Worm (Caenorhabditis elegans) whole organism, L4 larva: ENCODE data around the gene C06B3.1.

Experiments
- D1046.2 ChIP-seq: fragments of 200-800 bp; sonication (Bioruptor generic); IDR thresholded peaks from 2 replicates; pipeline ENCODE4 v1.3.6; 2022; ENCODE audit warnings: missing genetic modification characterization, missing compliant biosample characterization
- F26F4.8 ChIP-seq: fragments of 200-800 bp; sonication (Bioruptor generic); conservative IDR thresholded peaks from 2 replicates; pipeline ENCODE4 v1.3.6; 2022; ENCODE audit warnings: missing genetic modification characterization, missing compliant biosample characterization
- R02D3.7 ChIP-seq: fragments of 150-350 bp; sonication (generic microtip); optimal IDR thresholded peaks from 3 replicates; lab custom pipeline; 2014; ENCODE audit warnings: missing biosample characterization, missing genetic modification characterization
- Y75B8A.6 ChIP-seq: fragments of 200-800 bp; sonication (Bioruptor generic); IDR thresholded peaks from 2 replicates; pipeline ENCODE4 v1.3.6; 2022; ENCODE audit warnings: missing genetic modification reagents, missing genetic modification characterization, missing compliant biosample characterization
- ZK337.2 ChIP-seq: fragments of 200-800 bp; sonication (Bioruptor generic); IDR thresholded peaks from 2 replicates; pipeline ENCODE4 v1.3.6; 2022; ENCODE audit warnings: missing genetic modification reagents, missing genetic modification characterization, missing compliant biosample characterization
- aha-1 ChIP-seq: fragments of 150-350 bp; peaks from one replicate; lab custom pipeline; 2014; ENCODE audit warnings: missing biosample characterization, missing genetic modification characterization
- ceh-82 ChIP-seq: sonication (generic microtip); optimal IDR thresholded peaks from 2 replicates; lab custom pipeline; 2017; ENCODE audit warnings: missing biosample characterization, missing genetic modification characterization
- ces-1 ChIP-seq: fragments of 150-350 bp; sonication (generic microtip); optimal IDR thresholded peaks from 4 replicates; lab custom pipeline; 2014; ENCODE audit warnings: missing biosample characterization, missing genetic modification reagents, missing genetic modification characterization
- ctbp-1 ChIP-seq: fragments of 200-800 bp; sonication (Bioruptor generic); IDR thresholded peaks from 2 replicates; pipeline ENCODE4 v1.3.6; 2022; ENCODE audit warnings: missing genetic modification reagents, missing genetic modification characterization, missing compliant biosample characterization
- daf-16 ChIP-seq, 3 experiments: sonication (generic microtip); optimal IDR thresholded peaks; 2 replicates each; lab custom pipeline; 2016 to 2017; ENCODE audit warnings: missing genetic modification characterization in 3 of 3, missing genetic modification reagents in 3 of 3, mild to moderate bottlenecking in 2 of 3, missing compliant biosample characterization in 2 of 3, missing biosample characterization in 1 of 3, moderate library complexity in 1 of 3
- dmd-6 ChIP-seq: fragments of 200-800 bp; sonication (Bioruptor generic); IDR thresholded peaks from 2 replicates; pipeline ENCODE4 v1.3.6; 2022; ENCODE audit warnings: missing genetic modification reagents, missing genetic modification characterization, missing compliant biosample characterization
- dpl-1 ChIP-seq: fragments of 150-350 bp; optimal IDR thresholded peaks from 2 replicates; lab custom pipeline; 2014; ENCODE audit warnings: missing biosample characterization, missing genetic modification reagents, missing genetic modification characterization
- dve-1 ChIP-seq: sonication (generic microtip); optimal IDR thresholded peaks from 2 replicates; lab custom pipeline; 2017; ENCODE audit warnings: antibody characterized with exemption, mild to moderate bottlenecking, missing genetic modification characterization, missing compliant biosample characterization; ENCODE audit not compliant: insufficient read depth
- fos-1 ChIP-seq: fragments of 150-350 bp; optimal IDR thresholded peaks from 2 replicates; lab custom pipeline; 2014; ENCODE audit warnings: missing biosample characterization, missing genetic modification characterization
- gei-8 ChIP-seq: fragments of 200-800 bp; sonication (Bioruptor generic); optimal IDR thresholded peaks from 2 replicates; lab custom pipeline; 2018; ENCODE audit warnings: mild to moderate bottlenecking, missing genetic modification characterization, missing compliant biosample characterization
- hif-1 ChIP-seq, 2 experiments: sonication (generic microtip); optimal IDR thresholded peaks; 2 replicates each; lab custom pipeline; 2016 to 2017; ENCODE audit warnings: missing compliant biosample characterization in 2 of 2, missing genetic modification characterization in 2 of 2, missing genetic modification reagents in 2 of 2, missing genotype in 2 of 2, mild to moderate bottlenecking in 1 of 2
- hlh-11 ChIP-seq: fragments of 200-800 bp; sonication (Bioruptor generic); optimal IDR thresholded peaks from 2 replicates; lab custom pipeline; 2018; ENCODE audit warnings: mild to moderate bottlenecking, missing genetic modification characterization, missing compliant biosample characterization
- lin-29 ChIP-seq: fragments of 200-800 bp; sonication (Bioruptor generic); IDR thresholded peaks from 2 replicates; pipeline ENCODE4 v1.3.6; 2022; ENCODE audit warnings: missing genetic modification reagents, missing genetic modification characterization, missing compliant biosample characterization
- lin-38 ChIP-seq: fragments of 200-800 bp; sonication (Bioruptor generic); IDR thresholded peaks from 2 replicates; pipeline ENCODE4 v1.3.6; 2022; ENCODE audit warnings: missing genetic modification reagents, missing genetic modification characterization, missing compliant biosample characterization
- lir-3 ChIP-seq: sonication (generic microtip); optimal IDR thresholded peaks from 2 replicates; lab custom pipeline; 2016; ENCODE audit warnings: mild to moderate bottlenecking, missing genetic modification characterization, missing compliant biosample characterization
- mdl-1 ChIP-seq, 2 experiments: fragments of 150-350 bp in 1 of 2; sonication (generic microtip) in 1 of 2; optimal IDR thresholded peaks; 2 replicates each; lab custom pipeline; 2014 to 2017; ENCODE audit warnings: missing biosample characterization in 2 of 2, missing genetic modification characterization in 2 of 2
- mep-1 ChIP-seq: fragments of 150-350 bp; sonication (generic microtip); optimal IDR thresholded peaks from 3 replicates; lab custom pipeline; 2014; ENCODE audit warnings: missing biosample characterization, missing genetic modification characterization
- mxl-3 ChIP-seq: fragments of 200-800 bp; sonication (Bioruptor generic); optimal IDR thresholded peaks from 2 replicates; lab custom pipeline; 2018; ENCODE audit warnings: mild to moderate bottlenecking, missing genetic modification characterization, missing compliant biosample characterization
- nhr-10 ChIP-seq: fragments of 150-350 bp; optimal IDR thresholded peaks from 2 replicates; lab custom pipeline; 2014; ENCODE audit warnings: missing biosample characterization, missing genetic modification characterization
- nhr-102 ChIP-seq: sonication (generic microtip); optimal IDR thresholded peaks from 2 replicates; lab custom pipeline; 2016; ENCODE audit warnings: mild to moderate bottlenecking, missing genetic modification characterization, moderate library complexity, missing compliant biosample characterization
- nhr-11 ChIP-seq: fragments of 150-350 bp; optimal IDR thresholded peaks from 2 replicates; lab custom pipeline; 2014; ENCODE audit warnings: missing biosample characterization, missing genetic modification characterization
- nhr-111 ChIP-seq: fragments of 200-800 bp; sonication (Bioruptor generic); optimal IDR thresholded peaks from 2 replicates; lab custom pipeline; 2018; ENCODE audit warnings: mild to moderate bottlenecking, missing genetic modification characterization, missing compliant biosample characterization
- nhr-237 ChIP-seq: sonication (generic microtip); optimal IDR thresholded peaks from 2 replicates; lab custom pipeline; 2017; ENCODE audit warnings: missing biosample characterization, missing genetic modification characterization
- nhr-28 ChIP-seq: fragments of 150-350 bp; optimal IDR thresholded peaks from 2 replicates; lab custom pipeline; 2014; ENCODE audit warnings: missing biosample characterization, missing genetic modification characterization
- nhr-6 ChIP-seq: fragments of 150-350 bp; optimal IDR thresholded peaks from 2 replicates; lab custom pipeline; 2014; ENCODE audit warnings: missing biosample characterization, missing genetic modification characterization
- nhr-76 ChIP-seq: fragments of 150-350 bp; optimal IDR thresholded peaks from 2 replicates; lab custom pipeline; 2014; ENCODE audit warnings: missing biosample characterization, missing genetic modification characterization
- nhr-77 ChIP-seq: fragments of 150-350 bp; optimal IDR thresholded peaks from 2 replicates; lab custom pipeline; 2014; ENCODE audit warnings: missing biosample characterization, missing genetic modification characterization
- php-3 ChIP-seq: fragments of 200-800 bp; sonication (Bioruptor generic); IDR thresholded peaks from 2 replicates; pipeline ENCODE4 v1.3.6; 2022; ENCODE audit warnings: missing genetic modification reagents, missing genetic modification characterization, missing compliant biosample characterization
- rbr-2 ChIP-seq: sonication (generic microtip); optimal IDR thresholded peaks from 2 replicates; lab custom pipeline; 2016; ENCODE audit warnings: missing genotype, missing genetic modification characterization, missing compliant biosample characterization
- sdz-12 ChIP-seq: fragments of 200-800 bp; sonication (Bioruptor generic); optimal IDR thresholded peaks from 2 replicates; lab custom pipeline; 2018; ENCODE audit warnings: mild to moderate bottlenecking, missing genetic modification characterization, missing compliant biosample characterization
- skn-1 ChIP-seq: fragments of 150-350 bp; optimal IDR thresholded peaks from 2 replicates; lab custom pipeline; 2014; ENCODE audit warnings: missing biosample characterization, missing genetic modification characterization
- unc-130 ChIP-seq: sonication (generic microtip); optimal IDR thresholded peaks from 2 replicates; lab custom pipeline; 2016; ENCODE audit warnings: missing genetic modification reagents, missing genetic modification characterization, missing compliant biosample characterization
- unc-62 ChIP-seq, 3 experiments: fragments of 150-350 bp in 1 of 3; sonication (generic microtip); optimal IDR thresholded peaks in 2 of 3; peaks in 1 of 3; 1 replicate in 1 of 3; 2 replicates in 2 of 3; lab custom pipeline; 2014 to 2017; ENCODE audit warnings: missing biosample characterization in 3 of 3, missing genetic modification characterization in 3 of 3, missing genetic modification reagents in 3 of 3, missing genotype in 1 of 3
- zfp-2 ChIP-seq: sonication (generic microtip); optimal IDR thresholded peaks from 2 replicates; lab custom pipeline; 2016; ENCODE audit warnings: mild to moderate bottlenecking, missing genetic modification characterization, missing compliant biosample characterization
- zfp-3 ChIP-seq: fragments of 200-800 bp; sonication (Bioruptor generic); conservative IDR thresholded peaks from 2 replicates; pipeline ENCODE4 v1.3.6; 2022; ENCODE audit warnings: missing genetic modification reagents, missing genetic modification characterization, missing compliant biosample characterization
- ztf-7 ChIP-seq: fragments of 150-350 bp; optimal IDR thresholded peaks from 2 replicates; lab custom pipeline; 2014; ENCODE audit warnings: missing biosample characterization, missing genetic modification characterization

The C06B3.1 gene

ce11 chrV:13887358-13887757 lies 15.2 kb upstream of the C06B3.1 start, which contains the start of gene srsx-19:
srsx-19 (plus strand) TSS chrV:13887658.
- TF ChIP-seq hif-1 (tag; optimal IDR thresholded peaks at IDR 0.05; lab: Kevin White, UChicago) (no peak), ZK337.2 (GFP tag; lab: Robert Waterston, UW) (no peak), ztf-7 (tag; lab: Kevin White, UChicago) (no peak), lir-3 (tag; lab: Kevin White, UChicago) (no peak), F26F4.8 (GFP tag; lab: Robert Waterston, UW) (no peak), mep-1 (tag; lab: Kevin White, UChicago) (no peak), aha-1 (tag; lab: Kevin White, UChicago) (peak; percentile 16), ces-1 (no peak)
- TF ChIP-seq, all 104 proteins: peak for 1

DNA sequence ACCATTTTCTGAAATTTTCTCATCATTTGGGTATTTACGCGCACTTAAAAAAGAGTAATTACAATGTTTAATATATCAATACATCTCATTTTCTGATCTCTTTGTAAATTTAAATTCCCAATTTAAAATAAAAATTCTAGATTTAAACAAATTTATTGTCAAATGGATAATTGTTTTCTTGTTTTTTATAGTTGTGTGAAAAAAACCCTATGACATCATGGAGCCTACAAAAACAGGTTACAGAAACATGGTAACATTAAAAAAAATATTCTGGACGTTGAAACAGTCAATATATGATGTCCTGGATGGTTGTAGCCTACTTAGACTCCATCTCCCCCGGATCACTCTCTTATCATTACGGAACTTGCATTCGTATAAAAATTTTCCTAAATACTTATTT lies 13.1 kb upstream of the C06B3.1 start, which contains the start of gene spp-12:
Gene spp-12 (plus strand): TSS at position 301 of the 400 bp plus-strand sequence.
- TF ChIP-seq dmd-6 (no peak), dpl-1 (no peak), skn-1 (tag; lab: Kevin White, UChicago) (no peak), rbr-2 (tag; lab: Kevin White, UChicago) (no peak), nhr-111 (GFP tag; lab: Kevin White, UChicago) (no peak), unc-130 (GFP tag; lab: Kevin White, UChicago) (no peak), mxl-3 (GFP tag; lab: Kevin White, UChicago) (no peak), sdz-12 (no peak), D1046.2 (GFP tag; lab: Robert Waterston, UW) (no peak), zfp-3 (no peak)

DNA sequence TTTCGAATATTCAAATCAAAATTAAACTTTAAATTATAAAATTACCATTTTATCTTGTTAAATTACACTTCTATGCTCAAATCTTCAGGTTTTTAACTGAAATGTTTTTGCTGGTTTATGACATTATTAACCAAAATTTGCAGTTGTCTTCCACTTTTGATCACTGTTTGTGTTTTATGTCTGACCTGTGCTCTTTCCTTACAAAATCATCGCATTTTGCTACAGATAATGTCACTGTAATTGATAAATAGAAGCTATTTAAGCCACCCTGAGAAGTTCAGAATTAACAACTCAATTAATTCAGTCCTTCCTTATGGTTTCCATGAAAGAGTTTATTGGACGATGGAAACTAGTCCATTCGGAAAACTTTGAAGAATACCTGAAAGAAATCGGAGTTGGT lies 12.1 kb upstream of the C06B3.1 start, which contains the start of gene lbp-8:
Gene lbp-8 (plus strand): TSS at position 301 of the 400 bp plus-strand sequence.
- TF ChIP-seq nhr-11 (tag; lab: Kevin White, UChicago) (no peak), lin-38 (GFP tag; lab: Robert Waterston, UW) (no peak)

DNA sequence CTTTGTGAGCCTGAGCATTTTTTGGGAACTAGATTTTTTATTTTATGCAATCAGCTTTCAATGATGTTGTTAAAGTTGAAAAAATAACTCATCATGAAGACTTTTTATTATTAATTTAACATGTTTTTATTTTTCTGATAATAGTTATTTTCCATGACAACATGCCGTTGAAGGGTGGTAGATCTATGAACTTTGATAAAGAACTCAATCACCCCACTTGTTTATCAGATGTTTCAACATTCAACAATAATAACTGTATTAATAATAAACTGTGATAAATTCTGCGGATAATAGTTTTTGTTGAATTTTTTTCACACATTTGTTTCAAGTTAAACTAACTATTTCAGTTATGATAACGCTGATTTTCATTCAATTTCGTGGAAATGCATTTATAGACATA lies 11.1 kb upstream of the C06B3.1 start:
- TF ChIP-seq nhr-28 (peak; percentile 37), nhr-237 (tag; lab: Kevin White, UChicago) (no peak), php-3 (GFP tag; lab: Robert Waterston, UW) (peak; percentile 55; the same call in 1 of the 2 replicates), dmd-6 (peak; percentile 64), dve-1 (tag; lab: Kevin White, UChicago) (peak; percentile 76), unc-130 (GFP tag; lab: Kevin White, UChicago) (no peak), daf-16 (GFP tag; optimal IDR thresholded peaks at IDR 0.05; lab: Kevin White, UChicago) (no peak), daf-16 (tag; optimal IDR thresholded peaks at IDR 0.05; lab: Kevin White, UChicago) (peak; percentile 96), hlh-11 (tag; lab: Kevin White, UChicago) (peak; percentile 45), nhr-77 (tag; lab: Kevin White, UChicago) (peak; percentile 53), mxl-3 (GFP tag; lab: Kevin White, UChicago) (no peak)

DNA sequence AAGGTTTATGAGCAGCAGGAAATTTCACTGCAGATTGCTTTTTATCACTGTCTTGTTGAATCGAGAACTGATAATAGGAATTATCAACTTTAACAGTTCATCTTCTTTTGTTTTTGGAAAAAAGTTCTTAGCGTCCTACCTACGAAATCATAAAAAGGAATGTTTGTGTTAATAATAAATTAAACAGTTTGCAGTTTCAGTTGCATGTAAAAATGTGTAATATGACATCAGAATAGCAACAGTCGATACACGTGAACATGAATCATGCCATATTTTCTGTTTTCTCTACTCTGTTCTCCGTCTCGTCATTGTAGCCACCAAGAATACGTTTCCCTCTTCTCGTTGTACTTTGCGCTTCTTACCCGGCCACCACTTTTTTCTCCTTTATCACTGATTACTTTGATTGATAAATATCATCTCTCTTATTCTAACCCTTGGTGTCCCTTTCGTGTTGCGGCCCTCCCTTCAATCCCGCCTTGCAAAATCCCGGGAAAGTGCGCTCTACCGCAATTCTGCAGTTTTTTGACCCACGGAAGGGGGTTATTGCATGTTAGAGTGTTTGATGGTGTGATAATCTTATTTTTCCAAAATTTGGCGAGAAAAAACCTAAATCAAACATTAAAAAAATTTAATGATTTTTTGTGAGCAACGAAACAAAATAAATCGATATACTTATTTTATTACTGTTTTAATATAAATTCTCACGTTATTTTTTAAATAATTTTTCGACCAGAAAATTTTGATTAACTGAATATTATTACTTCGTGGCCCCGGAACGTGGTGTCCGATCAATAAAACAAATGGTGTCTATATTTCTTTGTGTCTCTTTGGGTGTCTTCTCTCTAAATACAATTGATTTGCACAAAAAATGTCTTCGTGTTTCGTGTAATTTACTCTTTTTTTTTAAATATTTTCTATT lies 9.9 kb upstream of the C06B3.1 start, which contains the start of gene sptl-3:
Gene sptl-3 (plus strand): TSS at position 869 of the 919 bp plus-strand sequence.
- no peak for TF ChIP-seq nhr-76 (tag; lab: Kevin White, UChicago)
- TF ChIP-seq mdl-1 (tag; optimal IDR thresholded peaks at IDR 0.05; lab: Kevin White, UChicago), result peak in 1 of 2 experiments; percentile 84
- peak; percentile 73 for TF ChIP-seq dmd-6
- TF ChIP-seq unc-62 (GFP tag; optimal IDR thresholded peaks at IDR 0.05 in 1 of 2; lab: Kevin White, UChicago), result peak in 1 of 2 experiments; percentile 11
- TF ChIP-seq unc-62 (tag; optimal IDR thresholded peaks at IDR 0.05; lab: Kevin White, UChicago), result peak; percentile 13
- TF ChIP-seq ceh-82, result no peak
- TF ChIP-seq zfp-2 (tag; lab: Kevin White, UChicago), result no peak
- peak; percentile 63 for TF ChIP-seq nhr-10 (tag; lab: Kevin White, UChicago)
- TF ChIP-seq mep-1 (tag; lab: Kevin White, UChicago), result peak; percentile 39
- peak; percentile 13 for TF ChIP-seq nhr-102 (tag; lab: Kevin White, UChicago)
- TF ChIP-seq gei-8 (GFP tag; lab: Kevin White, UChicago), result peak; percentile 38
- TF ChIP-seq R02D3.7 (tag; lab: Kevin White, UChicago), result no peak
- TF ChIP-seq nhr-6 (tag; lab: Kevin White, UChicago), result peak; percentile 19
- TF ChIP-seq ctbp-1 (GFP tag; lab: Robert Waterston, UW), result 0 out of 2 replicates have a peak, but pooled peaks have one; percentile 30
- TF ChIP-seq Y75B8A.6, result no peak
- no peak for TF ChIP-seq lin-29
- no peak for TF ChIP-seq fos-1 (tag; lab: Kevin White, UChicago)
- TF ChIP-seq nhr-28, result peak; percentile 93
- TF ChIP-seq nhr-11 (tag; lab: Kevin White, UChicago), result peak; percentile 60
